Worm (Caenorhabditis elegans) whole organism, early embryonic: ENCODE measurements around the gene slc-25A32.

Experiments used
- ama-1 ChIP-seq: fragments of 150-350 bp; optimal IDR thresholded peaks from 2 replicates; lab custom pipeline; 2014
- ceh-36 ChIP-seq: sonication (generic microtip); optimal IDR thresholded peaks from 2 replicates; lab custom pipeline; 2016; ENCODE audit warnings: missing genetic modification characterization, inconsistent platforms, missing compliant biosample characterization
- hmg-4 ChIP-seq: fragments of 200-800 bp; sonication (Bioruptor generic); optimal IDR thresholded peaks from 2 replicates; lab custom pipeline; 2018; ENCODE audit warnings: mild to moderate bottlenecking, missing genetic modification characterization, missing compliant biosample characterization
- hnd-1 ChIP-seq: sonication (generic microtip); optimal IDR thresholded peaks from 2 replicates; lab custom pipeline; 2016; ENCODE audit warnings: missing genetic modification characterization, missing compliant biosample characterization
- pes-1 ChIP-seq: fragments of 200-800 bp; sonication (Bioruptor generic); IDR thresholded peaks from 2 replicates; pipeline ENCODE4 v1.3.6; 2022; ENCODE audit warnings: missing genetic modification reagents, missing genetic modification characterization, missing compliant biosample characterization
- scrt-1 ChIP-seq: fragments of 200-800 bp; sonication (Bioruptor generic); IDR thresholded peaks from 2 replicates; pipeline ENCODE4 v1.3.6; 2022; ENCODE audit warnings: missing genetic modification characterization, missing compliant biosample characterization

DNA sequence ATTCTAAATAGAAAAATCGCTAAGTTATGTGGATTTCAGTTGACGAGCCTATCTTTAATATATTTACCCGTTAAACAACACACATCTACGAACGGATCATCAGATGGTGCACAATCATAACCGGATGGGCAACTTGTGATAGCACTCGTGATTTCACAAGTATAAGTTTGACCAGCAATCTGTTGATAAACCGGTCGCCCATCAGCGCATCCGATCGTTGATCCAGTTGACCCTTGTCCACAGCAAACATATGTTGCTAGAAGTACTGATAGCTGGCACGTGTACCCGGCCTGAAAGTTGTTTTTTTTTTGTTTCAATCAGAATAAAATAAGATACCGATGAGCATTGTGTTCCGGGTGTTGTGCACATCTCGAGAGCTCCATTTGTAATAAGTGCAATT is 8.4 kb upstream of the slc-25A32 start:
- no peak for TF ChIP-seq hnd-1 (tag; lab: Kevin White, UChicago)
- no peak for TF ChIP-seq scrt-1 (GFP tag; lab: Robert Waterston, UW)
- TF ChIP-seq ama-1: no peak
- no peak for TF ChIP-seq pes-1 (GFP tag; lab: Robert Waterston, UW)
- TF ChIP-seq ceh-36 (tag; lab: Kevin White, UChicago): no peak
- no peak for TF ChIP-seq hmg-4 (GFP tag; lab: Kevin White, UChicago)
